Fruit fly (Drosophila melanogaster) whole organism, adult: ENCODE measurements around the gene CG44405.

Experiments
- CG11617 ChIP-seq: fragments of 200-800 bp; sonication (Bioruptor generic); optimal IDR thresholded peaks from 2 replicates; lab custom pipeline; 2017; ENCODE audit warnings: mild to moderate bottlenecking, missing biosample characterization, missing genetic modification reagents, missing genetic modification characterization
- CG12768 ChIP-seq: fragments of 200-800 bp; sonication (Bioruptor generic); optimal IDR thresholded peaks from 2 replicates; lab custom pipeline; 2017; ENCODE audit warnings: missing biosample characterization, missing genetic modification characterization, mild to moderate bottlenecking, moderate library complexity, missing genetic modification reagents
- CG14711 ChIP-seq: fragments of 200-800 bp; sonication (Bioruptor generic); optimal IDR thresholded peaks from 2 replicates; lab custom pipeline; 2018; ENCODE audit warnings: missing biosample characterization, mild to moderate bottlenecking, missing genetic modification characterization, moderate library complexity
- CG1620 ChIP-seq: fragments of 200-800 bp; sonication (Bioruptor generic); optimal IDR thresholded peaks from 2 replicates; lab custom pipeline; 2016; ENCODE audit warnings: missing biosample characterization, missing genetic modification characterization
- CG33017 ChIP-seq: fragments of 200-800 bp; sonication (Bioruptor generic); optimal IDR thresholded peaks from 2 replicates; lab custom pipeline; 2018; ENCODE audit warnings: missing biosample characterization, mild to moderate bottlenecking, missing genetic modification characterization, moderate library complexity
- CG5204 ChIP-seq: fragments of 200-800 bp; sonication (Bioruptor generic); optimal IDR thresholded peaks from 2 replicates; lab custom pipeline; 2016; ENCODE audit warnings: missing biosample characterization, missing genetic modification characterization
- CG7045 ChIP-seq: fragments of 200-800 bp; sonication (Bioruptor generic); optimal IDR thresholded peaks from 2 replicates; lab custom pipeline; 2017; ENCODE audit warnings: missing biosample characterization, mild to moderate bottlenecking, missing genetic modification characterization
- CG7101 ChIP-seq: fragments of 200-800 bp; sonication (Bioruptor generic); optimal IDR thresholded peaks from 2 replicates; lab custom pipeline; 2018; ENCODE audit warnings: missing biosample characterization, mild to moderate bottlenecking, missing genetic modification characterization, moderate library complexity
- Clk ChIP-seq: fragments of 200-800 bp; sonication (Bioruptor generic); optimal IDR thresholded peaks from 2 replicates; lab custom pipeline; 2017; ENCODE audit warnings: missing biosample characterization, missing genetic modification characterization
- Crg-1 ChIP-seq: fragments of 200-800 bp; sonication (Bioruptor generic); optimal IDR thresholded peaks from 2 replicates; lab custom pipeline; 2016; ENCODE audit warnings: missing biosample characterization, missing genetic modification characterization
- Hr96 ChIP-seq: fragments of 200-800 bp; sonication (Bioruptor generic); optimal IDR thresholded peaks from 2 replicates; lab custom pipeline; 2016; ENCODE audit warnings: missing biosample characterization, missing genetic modification characterization
- Mnt ChIP-seq: fragments of 200-800 bp; sonication (Bioruptor generic); optimal IDR thresholded peaks from 2 replicates; lab custom pipeline; 2016; ENCODE audit warnings: missing biosample characterization, mild to moderate bottlenecking, missing genetic modification characterization
- bab1 ChIP-seq: fragments of 200-800 bp; sonication (Bioruptor generic); optimal IDR thresholded peaks from 3 replicates; lab custom pipeline; 2019; ENCODE audit warnings: missing biosample characterization, mild to moderate bottlenecking, missing genetic modification characterization, moderate library complexity
- cic ChIP-seq: fragments of 200-800 bp; sonication (Bioruptor generic); optimal IDR thresholded peaks from 2 replicates; lab custom pipeline; 2017; ENCODE audit warnings: missing biosample characterization, mild to moderate bottlenecking, missing genetic modification characterization, moderate library complexity
- cnc ChIP-seq, 2 experiments: fragments of >200 bp; optimal IDR thresholded peaks; 2 replicates each; lab custom pipeline; 2017
- kay ChIP-seq: fragments of 200-800 bp; sonication (Bioruptor generic); peaks from one replicate; lab custom pipeline; 2016; ENCODE audit warnings: missing biosample characterization, missing genetic modification characterization, borderline replicate concordance
- ovo ChIP-seq: fragments of 200-800 bp; sonication (Bioruptor generic); optimal IDR thresholded peaks from 2 replicates; lab custom pipeline; 2016; ENCODE audit warnings: missing biosample characterization, missing genetic modification characterization
- pad ChIP-seq: fragments of 200-800 bp; sonication (Bioruptor generic); optimal IDR thresholded peaks from 3 replicates; lab custom pipeline; 2017; ENCODE audit warnings: missing biosample characterization, missing genetic modification characterization, mild to moderate bottlenecking, moderate library complexity, missing genetic modification reagents
- tj ChIP-seq: fragments of 200-800 bp; sonication (Bioruptor generic); optimal IDR thresholded peaks from 3 replicates; lab custom pipeline; 2017; ENCODE audit warnings: missing biosample characterization, mild to moderate bottlenecking, missing genetic modification characterization, moderate library complexity
- toe ChIP-seq: fragments of 200-800 bp; sonication (Bioruptor generic); optimal IDR thresholded peaks from 2 replicates; lab custom pipeline; 2016; ENCODE audit warnings: missing biosample characterization, missing genetic modification characterization

The CG44405 gene

DNA sequence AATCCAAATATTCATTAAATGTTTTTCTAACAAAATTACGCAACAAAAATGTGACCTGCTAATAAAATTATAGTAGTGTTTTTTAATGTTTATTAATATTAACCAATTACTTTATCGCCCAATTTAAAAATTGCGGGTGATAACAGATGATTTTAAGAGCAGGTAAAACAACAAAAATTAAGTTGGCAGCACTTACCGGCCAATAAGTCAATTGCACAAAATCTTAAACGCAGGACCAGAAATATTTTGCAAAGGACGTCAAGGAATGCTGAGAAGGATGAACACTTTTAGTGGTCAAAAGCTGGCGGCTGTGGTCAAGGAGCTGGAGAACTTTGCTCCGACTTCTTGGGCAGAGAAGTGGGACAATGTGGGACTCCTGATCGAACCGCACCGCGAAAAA lies 15.2 kb downstream of the CG44405 start, which contains the start of gene CG4278:
Gene CG4278, plus strand, starts transcription at position 178 of the 400 bp plus-strand sequence.
- TF ChIP-seq Crg-1 (no peak), bab1 (GFP tag; lab: Kevin White, UChicago) (no peak), CG5204 (no peak), tj (GFP tag; lab: Kevin White, UChicago) (no peak), CG14711 (tag; lab: Kevin White, UChicago) (no peak), pad (GFP tag; lab: Kevin White, UChicago) (no peak), CG11617 (GFP tag; lab: Kevin White, UChicago) (no peak), Mnt (no peak), ovo (no peak), Clk (GFP tag; lab: Kevin White, UChicago) (no peak), cic (GFP tag; lab: Kevin White, UChicago) (no peak), CG12768 (GFP tag; lab: Kevin White, UChicago) (no peak), CG33017 (tag; lab: Kevin White, UChicago) (no peak), CG7045 (GFP tag; lab: Kevin White, UChicago) (no peak), Hr96 (GFP tag; lab: Kevin White, UChicago) (no peak), CG1620 (GFP tag; lab: Kevin White, UChicago) (no peak), CG7101 (no peak)

DNA sequence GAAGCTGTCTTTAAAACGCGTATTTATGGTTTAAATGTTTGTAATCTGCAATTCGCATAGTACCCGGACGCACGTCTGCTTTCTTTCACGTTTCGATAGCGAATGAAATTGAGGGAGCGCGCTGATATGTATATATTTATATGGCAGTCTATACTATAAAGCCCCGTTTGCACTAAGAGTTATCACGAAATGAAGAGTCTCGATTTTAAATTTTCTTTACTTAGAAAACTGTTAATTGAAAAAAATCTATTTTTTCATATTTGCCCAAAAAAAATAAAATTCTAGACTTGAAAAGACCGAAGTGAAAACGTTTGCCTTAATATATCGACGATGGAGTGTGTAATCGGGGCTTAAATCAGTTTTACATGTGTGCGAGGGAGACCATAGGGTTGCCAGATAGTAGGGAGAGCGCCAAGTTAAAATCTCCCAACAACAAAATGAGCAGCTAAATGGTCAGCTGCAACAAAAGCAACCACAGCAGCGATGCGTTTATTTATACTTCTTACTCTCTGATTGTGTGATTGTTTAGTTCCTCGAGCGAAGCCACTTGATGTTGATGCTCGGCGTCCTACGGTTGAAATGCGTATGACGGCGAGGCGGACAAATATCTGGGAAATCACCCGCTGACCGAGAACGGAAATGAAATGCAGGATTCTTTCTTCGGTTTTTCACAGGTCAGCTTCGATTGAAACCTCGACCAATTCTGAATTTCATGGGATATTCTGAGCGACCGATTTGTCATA lies 16.4 kb downstream of the CG44405 start, which contains the start of gene cact:
Gene cact, minus strand, starts transcription at position 693 of the 743 bp plus-strand sequence.
- TF ChIP-seq CG11617 (GFP tag; lab: Kevin White, UChicago) (peak; percentile 94), bab1 (GFP tag; lab: Kevin White, UChicago) (peak; percentile 94), CG33017 (tag; lab: Kevin White, UChicago) (peak; percentile 91), CG12768 (GFP tag; lab: Kevin White, UChicago) (peak; percentile 88), Hr96 (GFP tag; lab: Kevin White, UChicago) (peak; percentile 94), cnc (optimal IDR thresholded peaks at IDR 0.05; lab: Kevin White, UChicago) (no peak), tj (GFP tag; lab: Kevin White, UChicago) (peak; percentile 81), kay (peak; percentile 98), cic (GFP tag; lab: Kevin White, UChicago) (peak; percentile 86), ovo (peak; percentile 76), CG14711 (tag; lab: Kevin White, UChicago) (peak; percentile 91), CG5204 (peak; percentile 95), pad (GFP tag; lab: Kevin White, UChicago) (peak; percentile 68), CG1620 (GFP tag; lab: Kevin White, UChicago) (peak; percentile 94), Mnt (peak; percentile 94), Clk (GFP tag; lab: Kevin White, UChicago) (peak; percentile 57), CG7101 (peak; percentile 95), Crg-1 (peak; percentile 69), toe (GFP tag; lab: Kevin White, UChicago) (peak; percentile 97), CG7045 (GFP tag; lab: Kevin White, UChicago) (peak; percentile 92)

DNA sequence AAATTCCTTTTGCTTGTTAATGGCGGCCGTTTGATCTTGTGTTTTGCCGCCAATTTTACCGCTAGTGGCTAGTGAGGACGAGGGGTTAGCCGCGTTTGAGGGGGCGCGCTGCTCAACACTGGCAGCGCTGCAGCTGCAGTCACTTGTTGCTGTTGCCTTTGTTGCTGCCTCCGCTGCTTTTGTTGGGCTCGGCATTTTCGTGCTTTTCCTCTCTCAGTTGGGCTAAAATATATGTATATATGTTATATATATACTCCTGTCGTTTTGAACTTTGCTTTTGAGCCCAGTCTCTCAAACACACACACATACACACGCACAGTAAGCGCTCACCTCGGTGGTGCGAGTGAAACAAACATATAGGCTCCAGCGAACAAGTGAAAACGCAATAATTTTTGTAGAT lies 17.3 kb downstream of the CG44405 start:
- TF ChIP-seq tj (GFP tag; lab: Kevin White, UChicago) (peak; percentile 83), kay (no peak), Mnt (peak; percentile 23), pad (GFP tag; lab: Kevin White, UChicago) (peak; percentile 88), Clk (GFP tag; lab: Kevin White, UChicago) (peak; percentile 13), CG7045 (GFP tag; lab: Kevin White, UChicago) (no peak), cnc (optimal IDR thresholded peaks at IDR 0.05; lab: Kevin White, UChicago) (no peak), ovo (peak; percentile 86), CG1620 (GFP tag; lab: Kevin White, UChicago) (peak; percentile 6), Crg-1 (peak; percentile 38), cic (GFP tag; lab: Kevin White, UChicago) (peak; percentile 30), toe (GFP tag; lab: Kevin White, UChicago) (peak; percentile 30), CG33017 (tag; lab: Kevin White, UChicago) (peak; percentile 41), Hr96 (GFP tag; lab: Kevin White, UChicago) (peak; percentile 22), CG12768 (GFP tag; lab: Kevin White, UChicago) (peak; percentile 72)

- no peak for TF ChIP-seq toe (GFP tag; lab: Kevin White, UChicago)
- TF ChIP-seq CG1620 (GFP tag; lab: Kevin White, UChicago), result no peak
- TF ChIP-seq cic (GFP tag; lab: Kevin White, UChicago), result no peak
- TF ChIP-seq Mnt, result no peak
- TF ChIP-seq tj (GFP tag; lab: Kevin White, UChicago), result no peak
- no peak for TF ChIP-seq CG7045 (GFP tag; lab: Kevin White, UChicago)
Measured at dm6 chr2L:16323544-16323943, 18.6 kb downstream of the CG44405 start.

DNA sequence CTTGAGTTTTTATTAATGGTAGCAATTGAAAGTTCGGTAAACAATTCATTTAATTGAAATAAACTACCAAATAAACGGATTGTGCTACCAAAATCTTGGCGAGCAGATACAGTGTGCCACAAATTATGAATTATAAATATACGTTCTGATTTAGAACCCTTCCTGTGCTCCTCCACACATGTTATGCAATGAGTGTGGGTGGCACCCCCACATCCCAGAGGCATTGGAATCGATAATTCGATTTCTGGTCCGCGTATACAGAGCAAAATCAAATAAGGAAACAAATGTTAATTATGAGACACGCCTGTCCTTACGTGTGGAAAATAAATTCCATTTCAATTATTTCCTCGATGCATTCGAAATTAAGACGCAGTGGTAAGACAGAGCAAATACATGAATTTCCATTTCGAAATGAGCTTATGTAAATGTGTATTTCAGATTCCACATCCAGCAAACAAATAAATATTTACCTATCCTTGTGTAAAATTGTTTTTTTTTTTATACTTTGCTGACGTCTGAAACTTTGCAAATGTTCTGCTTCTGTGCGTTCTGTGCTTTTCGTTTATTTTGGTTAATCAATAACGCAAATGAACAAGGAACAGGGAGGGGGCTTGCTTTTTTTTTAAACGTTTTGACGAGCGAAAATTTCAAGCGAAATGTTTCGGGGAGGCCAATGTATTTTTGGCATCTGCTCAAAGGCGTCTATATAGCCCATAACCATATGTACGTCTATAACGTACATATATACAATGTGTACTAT lies 20.1 kb downstream of the CG44405 start:
- no peak for TF ChIP-seq CG7101
- peak; percentile 22 for TF ChIP-seq kay
- no peak for TF ChIP-seq CG11617 (GFP tag; lab: Kevin White, UChicago)
- TF ChIP-seq Hr96 (GFP tag; lab: Kevin White, UChicago), result no peak
- no peak for TF ChIP-seq Crg-1
